Fruit fly (Drosophila melanogaster) whole organism, embryonic: ENCODE data around the gene CG17190.

Experiments used
- C15 ChIP-seq: fragments of 200-800 bp; sonication (Bioruptor generic); IDR thresholded peaks from 3 replicates; pipeline ENCODE4 v1.3.6; 2022; ENCODE audit warnings: missing biosample characterization, missing genetic modification characterization
- CG10959 ChIP-seq: fragments of 200-800 bp; sonication (Bioruptor generic); IDR thresholded peaks from 2 replicates; pipeline ENCODE4 v1.3.6; 2022; ENCODE audit warnings: missing biosample characterization, missing genetic modification characterization
- CG11723 ChIP-seq: fragments of 200-800 bp; sonication (Bioruptor generic); optimal IDR thresholded peaks from 2 replicates; lab custom pipeline; 2017; ENCODE audit warnings: missing biosample characterization, mild to moderate bottlenecking, missing genetic modification characterization
- CG12219 ChIP-seq: fragments of 200-800 bp; sonication (Bioruptor generic); optimal IDR thresholded peaks from 3 replicates; lab custom pipeline; 2018; ENCODE audit warnings: missing biosample characterization, mild to moderate bottlenecking, missing genetic modification characterization
- CG12659 ChIP-seq: fragments of 200-800 bp; sonication (Bioruptor generic); optimal IDR thresholded peaks from 3 replicates; lab custom pipeline; 2017; ENCODE audit warnings: mild to moderate bottlenecking, missing biosample characterization, missing genetic modification reagents, missing genetic modification characterization
- CG12744 ChIP-seq: fragments of 200-800 bp; sonication (Bioruptor generic); optimal IDR thresholded peaks from 2 replicates; lab custom pipeline; 2016; ENCODE audit warnings: missing biosample characterization, missing genetic modification characterization
- CG13624 ChIP-seq: fragments of 200-800 bp; sonication (Bioruptor generic); optimal IDR thresholded peaks from 2 replicates; lab custom pipeline; 2016; ENCODE audit warnings: missing biosample characterization, missing genetic modification characterization
- CG15601 ChIP-seq: fragments of 200-800 bp; sonication (Bioruptor generic); optimal IDR thresholded peaks from 3 replicates; lab custom pipeline; 2019; ENCODE audit warnings: missing biosample characterization, mild to moderate bottlenecking, missing genetic modification characterization, moderate library complexity
- CG15696 ChIP-seq: fragments of 200-800 bp; sonication (Bioruptor generic); optimal IDR thresholded peaks from 2 replicates; lab custom pipeline; 2019; ENCODE audit warnings: missing biosample characterization, mild to moderate bottlenecking, missing genetic modification characterization, moderate library complexity
- CG18599 ChIP-seq: fragments of 200-800 bp; sonication (Bioruptor generic); optimal IDR thresholded peaks from 3 replicates; lab custom pipeline; 2017; ENCODE audit warnings: missing biosample characterization, missing genetic modification characterization, mild to moderate bottlenecking, moderate library complexity, missing genetic modification reagents
- CG18764 ChIP-seq: fragments of 200-800 bp; sonication (Bioruptor generic); optimal IDR thresholded peaks from 3 replicates; lab custom pipeline; 2016; ENCODE audit warnings: missing biosample characterization, missing genetic modification characterization
- CG2199 ChIP-seq: fragments of 200-800 bp; sonication (Bioruptor generic); IDR thresholded peaks from 3 replicates; pipeline ENCODE4 v1.3.6; 2022; ENCODE audit warnings: missing biosample characterization, missing genetic modification characterization
- CG31224 ChIP-seq: fragments of 200-800 bp; sonication (Bioruptor generic); IDR thresholded peaks from 2 replicates; pipeline ENCODE4 v1.3.6; 2022; ENCODE audit warnings: missing biosample characterization, missing genetic modification characterization
- CG33213 ChIP-seq: fragments of 200-800 bp; sonication (Bioruptor generic); optimal IDR thresholded peaks from 3 replicates; lab custom pipeline; 2016; ENCODE audit warnings: missing biosample characterization, missing genetic modification characterization
- CG5180 ChIP-seq: fragments of 200-800 bp; sonication (Bioruptor generic); optimal IDR thresholded peaks from 3 replicates; lab custom pipeline; 2017; ENCODE audit warnings: missing biosample characterization, missing genetic modification characterization, mild to moderate bottlenecking, moderate library complexity, missing genetic modification reagents
- CG7372 ChIP-seq: fragments of 200-800 bp; sonication (Bioruptor generic); IDR thresholded peaks from 2 replicates; pipeline ENCODE4 v1.3.6; 2022; ENCODE audit warnings: missing biosample characterization, missing genetic modification characterization
- CG7556 ChIP-seq: fragments of 200-800 bp; sonication (Bioruptor generic); optimal IDR thresholded peaks from 2 replicates; lab custom pipeline; 2017; ENCODE audit warnings: missing biosample characterization, mild to moderate bottlenecking, missing genetic modification characterization
- CG7928 ChIP-seq: fragments of 200-800 bp; sonication (Bioruptor generic); optimal IDR thresholded peaks from 2 replicates; lab custom pipeline; 2017; ENCODE audit warnings: missing biosample characterization, mild to moderate bottlenecking, missing genetic modification characterization
- CG8388 ChIP-seq: fragments of 200-800 bp; sonication (Bioruptor generic); optimal IDR thresholded peaks from 2 replicates; lab custom pipeline; 2019; ENCODE audit warnings: missing biosample characterization, mild to moderate bottlenecking, missing genetic modification characterization, moderate library complexity
- CG8944 ChIP-seq: fragments of 200-800 bp; sonication (Bioruptor generic); optimal IDR thresholded peaks from 3 replicates; lab custom pipeline; 2016; ENCODE audit warnings: missing biosample characterization, missing genetic modification characterization
- CG9817 ChIP-seq: fragments of 200-800 bp; sonication (Bioruptor generic); optimal IDR thresholded peaks from 2 replicates; lab custom pipeline; 2018; ENCODE audit warnings: missing biosample characterization, mild to moderate bottlenecking, missing genetic modification characterization, moderate library complexity
- Dek ChIP-seq: fragments of 200-800 bp; sonication (Bioruptor generic); optimal IDR thresholded peaks from 3 replicates; lab custom pipeline; 2019; ENCODE audit warnings: missing biosample characterization, mild to moderate bottlenecking, missing genetic modification characterization, moderate library complexity
- Eip74EF ChIP-seq, 2 experiments: fragments of 200-800 bp in 1 of 2; fragments of >200 bp in 1 of 2; sonication (Bioruptor generic) in 1 of 2; optimal IDR thresholded peaks; 2 replicates each; lab custom pipeline; 2017 to 2019; ENCODE audit warnings: missing biosample characterization in 2 of 2, missing genetic modification characterization in 2 of 2, mild to moderate bottlenecking in 1 of 2, moderate library complexity in 1 of 2
- Ets65A ChIP-seq: fragments of 200-800 bp; sonication (Bioruptor generic); peaks from one replicate; lab custom pipeline; 2016; ENCODE audit warnings: missing biosample characterization, missing genetic modification characterization
- Oaz ChIP-seq: fragments of 200-800 bp; sonication (Bioruptor generic); IDR thresholded peaks from 2 replicates; pipeline ENCODE4 v1.3.6; 2022; ENCODE audit warnings: missing biosample characterization, missing genetic modification characterization
- Opbp ChIP-seq: fragments of 200-800 bp; sonication (Bioruptor generic); IDR thresholded peaks from 3 replicates; pipeline ENCODE4 v1.3.6; 2022; ENCODE audit warnings: missing biosample characterization, missing genetic modification characterization; ENCODE audit not compliant: partially characterized antibody
- Scr ChIP-seq: fragments of 200-800 bp; sonication (Bioruptor generic); IDR thresholded peaks from 2 replicates; pipeline ENCODE4 v1.3.6; 2022; ENCODE audit warnings: missing biosample characterization, missing genetic modification characterization; ENCODE audit not compliant: partially characterized antibody
- Six4 ChIP-seq: fragments of 200-800 bp; sonication (Bioruptor generic); optimal IDR thresholded peaks from 2 replicates; lab custom pipeline; 2016; ENCODE audit warnings: missing biosample characterization, missing genetic modification characterization
- Trl ChIP-seq, 3 experiments: fragments of >200 bp in 2 of 3; fragments of 200-800 bp in 1 of 3; sonication (Bioruptor generic) in 1 of 3; optimal IDR thresholded peaks; 2 replicates in 1 of 3; 3 replicates in 2 of 3; lab custom pipeline; 2016 to 2017; ENCODE audit warnings: missing biosample characterization in 1 of 3, missing genetic modification characterization in 1 of 3
- Vsx1 ChIP-seq: fragments of 200-800 bp; sonication (Bioruptor generic); optimal IDR thresholded peaks from 2 replicates; lab custom pipeline; 2017; ENCODE audit warnings: missing biosample characterization, mild to moderate bottlenecking, missing genetic modification characterization, missing genetic modification reagents
- Xrp1 ChIP-seq: fragments of 200-800 bp; sonication (Bioruptor generic); IDR thresholded peaks from 2 replicates; pipeline ENCODE4 v1.3.6; 2022; ENCODE audit warnings: missing biosample characterization, missing genetic modification characterization
- al ChIP-seq: fragments of 200-800 bp; sonication (Bioruptor generic); IDR thresholded peaks from 2 replicates; pipeline ENCODE4 v1.3.6; 2022; ENCODE audit warnings: missing biosample characterization, missing genetic modification characterization
- az2 ChIP-seq: fragments of 200-800 bp; sonication (Bioruptor generic); optimal IDR thresholded peaks from 3 replicates; lab custom pipeline; 2016; ENCODE audit warnings: missing biosample characterization, missing genetic modification characterization
- bbx ChIP-seq: fragments of 200-800 bp; sonication (Bioruptor generic); IDR thresholded peaks from 2 replicates; pipeline ENCODE4 v1.3.6; 2022; ENCODE audit warnings: missing biosample characterization, missing genetic modification characterization; ENCODE audit not compliant: partially characterized antibody
- crc ChIP-seq: fragments of 200-800 bp; sonication (Bioruptor generic); optimal IDR thresholded peaks from 2 replicates; lab custom pipeline; 2016; ENCODE audit warnings: missing biosample characterization, missing genetic modification characterization
- dysf ChIP-seq: fragments of 200-800 bp; sonication (Bioruptor generic); IDR thresholded peaks from 3 replicates; pipeline ENCODE4 v1.3.6; 2022; ENCODE audit warnings: missing biosample characterization, missing genetic modification characterization
- emc ChIP-seq: fragments of 200-800 bp; sonication (Bioruptor generic); optimal IDR thresholded peaks from 2 replicates; lab custom pipeline; 2016; ENCODE audit warnings: missing biosample characterization, missing genetic modification characterization
- gcm ChIP-seq: fragments of 200-800 bp; sonication (Bioruptor generic); optimal IDR thresholded peaks from 2 replicates; lab custom pipeline; 2019; ENCODE audit warnings: missing biosample characterization, mild to moderate bottlenecking, missing genetic modification characterization, moderate library complexity
- gro ChIP-seq: fragments of 200-800 bp; sonication (Bioruptor generic); optimal IDR thresholded peaks from 2 replicates; lab custom pipeline; 2016; ENCODE audit warnings: missing biosample characterization, missing genetic modification characterization
- ham ChIP-seq: fragments of 200-800 bp; sonication (Bioruptor generic); IDR thresholded peaks from 2 replicates; pipeline ENCODE4 v1.3.6; 2022; ENCODE audit warnings: missing biosample characterization, missing genetic modification characterization
- kni ChIP-seq: fragments of 200-800 bp; sonication (Bioruptor generic); optimal IDR thresholded peaks from 3 replicates; lab custom pipeline; 2017; ENCODE audit warnings: mild to moderate bottlenecking, missing biosample characterization, missing genetic modification reagents, missing genetic modification characterization
- lbe ChIP-seq: fragments of 200-800 bp; sonication (Bioruptor generic); optimal IDR thresholded peaks from 2 replicates; lab custom pipeline; 2016; ENCODE audit warnings: missing biosample characterization, mild to moderate bottlenecking, missing genetic modification characterization
- pros ChIP-seq: fragments of 200-800 bp; sonication (Bioruptor generic); optimal IDR thresholded peaks from 3 replicates; lab custom pipeline; 2019; ENCODE audit warnings: missing biosample characterization, mild to moderate bottlenecking, missing genetic modification characterization, moderate library complexity
- pzg ChIP-seq: fragments of 200-800 bp; sonication (Bioruptor generic); optimal IDR thresholded peaks from 3 replicates; lab custom pipeline; 2018; ENCODE audit warnings: missing biosample characterization, mild to moderate bottlenecking, missing genetic modification characterization, moderate library complexity
- sima ChIP-seq: fragments of 200-800 bp; sonication (Bioruptor generic); optimal IDR thresholded peaks from 2 replicates; lab custom pipeline; 2016; ENCODE audit warnings: missing biosample characterization, missing genetic modification characterization
- ttk ChIP-seq: fragments of 200-800 bp; sonication (Bioruptor generic); IDR thresholded peaks from 2 replicates; pipeline ENCODE4 v2.1.2; 2022; ENCODE audit warnings: missing biosample characterization, missing genetic modification characterization
- usp ChIP-seq: fragments of >200 bp; optimal IDR thresholded peaks from 2 replicates; lab custom pipeline; 2017; ENCODE audit warnings: missing biosample characterization, missing genetic modification characterization
- vvl ChIP-seq: fragments of 200-800 bp; sonication (Bioruptor generic); IDR thresholded peaks from 2 replicates; pipeline ENCODE4 v1.3.6; 2022; ENCODE audit warnings: missing biosample characterization, missing genetic modification characterization
- zen2 ChIP-seq: fragments of 200-800 bp; sonication (Bioruptor generic); IDR thresholded peaks from 3 replicates; pipeline ENCODE4 v1.3.6; 2022; ENCODE audit warnings: missing biosample characterization, missing genetic modification characterization; ENCODE audit not compliant: partially characterized antibody
- zfh2 ChIP-seq: fragments of 200-800 bp; sonication (Bioruptor generic); optimal IDR thresholded peaks from 2 replicates; lab custom pipeline; 2016; ENCODE audit warnings: missing biosample characterization, missing genetic modification characterization

The CG17190 gene

dm6 chr3R:19998418-19998817 is 14.9 kb downstream of the CG17190 start:
- TF ChIP-seq pros, result no peak
- peak; percentile 68 for TF ChIP-seq CG11723 (GFP tag; lab: Kevin White, UChicago)
- peak; percentile 70 for TF ChIP-seq CG7556 (GFP tag; lab: Kevin White, UChicago)
- TF ChIP-seq sima, result no peak
- TF ChIP-seq Ets65A (GFP tag; lab: Kevin White, UChicago), result peak; percentile 95
- peak; percentile 71 for TF ChIP-seq CG8388 (GFP tag; lab: Kevin White, UChicago)
- TF ChIP-seq vvl (GFP tag; lab: Robert Waterston, UW), result peak; percentile 89
- TF ChIP-seq CG12659, result peak; percentile 62
- no peak for TF ChIP-seq Trl (optimal IDR thresholded peaks at IDR 0.05; lab: Kevin White, UChicago)
- TF ChIP-seq Trl (GFP tag; optimal IDR thresholded peaks at IDR 0.05; lab: Kevin White, UChicago), result peak; percentile 68
- peak in 1 of 2 experiments; percentile 17 for TF ChIP-seq Eip74EF (GFP tag; optimal IDR thresholded peaks at IDR 0.05; lab: Kevin White, UChicago)
- peak; percentile 43 for TF ChIP-seq CG33213 (GFP tag; lab: Kevin White, UChicago)
- no peak for TF ChIP-seq gro (GFP tag; lab: Kevin White, UChicago)
- peak; percentile 69 for TF ChIP-seq CG15696 (tag; lab: Kevin White, UChicago)
- 0 out of 3 replicates have a peak, but pooled peaks have one; percentile 36 for TF ChIP-seq C15 (GFP tag; lab: Robert Waterston, UW)
- no peak for TF ChIP-seq pzg (GFP tag; lab: Kevin White, UChicago)
- TF ChIP-seq CG7928 (GFP tag; lab: Kevin White, UChicago), result no peak
- no peak for TF ChIP-seq lbe (GFP tag; lab: Kevin White, UChicago)
- TF ChIP-seq Xrp1 (GFP tag; lab: Robert Waterston, UW), result peak; percentile 87
- no peak for TF ChIP-seq usp (GFP tag; lab: Kevin White, UChicago)
- TF ChIP-seq CG18599 (GFP tag; lab: Kevin White, UChicago), result peak; percentile 68
- peak; percentile 56 for TF ChIP-seq CG18764 (GFP tag; lab: Kevin White, UChicago)
- peak; percentile 80 for TF ChIP-seq CG15601 (tag; lab: Kevin White, UChicago)
- peak; percentile 76 for TF ChIP-seq Six4 (GFP tag; lab: Kevin White, UChicago)
- peak; percentile 61 for TF ChIP-seq gcm (GFP tag; lab: Kevin White, UChicago)
- TF ChIP-seq CG31224 (GFP tag; lab: Robert Waterston, UW), result no peak
- TF ChIP-seq emc (GFP tag; lab: Kevin White, UChicago), result no peak
- no peak for TF ChIP-seq CG12744
- peak; percentile 21 for TF ChIP-seq Vsx1
- peak; percentile 47; the same call in 1 of the 2 replicates for TF ChIP-seq CG7372 (GFP tag; lab: Robert Waterston, UW)
- no peak for TF ChIP-seq Scr (GFP tag; lab: Robert Waterston, UW)
- no peak for TF ChIP-seq Dek (tag; lab: Kevin White, UChicago)
- peak; percentile 72 for TF ChIP-seq dysf (GFP tag; lab: Robert Waterston, UW)
- TF ChIP-seq ham, result no peak
- TF ChIP-seq CG9817 (tag; lab: Kevin White, UChicago), result peak; percentile 64
- peak; percentile 51 for TF ChIP-seq CG5180
- peak; percentile 83 for TF ChIP-seq CG10959
- TF ChIP-seq CG12219 (GFP tag; lab: Kevin White, UChicago), result peak; percentile 79
- no peak for TF ChIP-seq zfh2 (GFP tag; lab: Kevin White, UChicago)
- TF ChIP-seq bbx (GFP tag; lab: Robert Waterston, UW), result no peak
- TF ChIP-seq Oaz, result 0 out of 2 replicates have a peak, but pooled peaks have one; percentile 41
- peak; percentile 12 for TF ChIP-seq kni (GFP tag; lab: Kevin White, UChicago)
- peak; percentile 77; the same call in 1 of the 3 replicates for TF ChIP-seq CG2199 (GFP tag; lab: Robert Waterston, UW)
- TF ChIP-seq CG8944, result peak; percentile 76
- no peak for TF ChIP-seq zen2 (GFP tag; lab: Robert Waterston, UW)
- TF ChIP-seq al (GFP tag; lab: Robert Waterston, UW), result no peak
- TF ChIP-seq ttk (GFP tag; lab: Robert Waterston, UW), result peak; percentile 78
- TF ChIP-seq az2 (GFP tag; lab: Kevin White, UChicago), result peak; percentile 84
- no peak for TF ChIP-seq crc (GFP tag; lab: Kevin White, UChicago)
- TF ChIP-seq Opbp (GFP tag; lab: Robert Waterston, UW), result no peak
- TF ChIP-seq CG13624 (GFP tag; lab: Kevin White, UChicago), result peak; percentile 29
